Worm (Caenorhabditis elegans) whole organism, L2 larva: ENCODE measurements around the gene C49A9.4.

Experiments used
- C34F6.9 ChIP-seq: fragments of 150-350 bp; optimal IDR thresholded peaks from 2 replicates; lab custom pipeline; 2014; ENCODE audit warnings: missing biosample characterization, missing genetic modification characterization
- aly-2 ChIP-seq: fragments of 150-350 bp; optimal IDR thresholded peaks from 2 replicates; lab custom pipeline; 2014; ENCODE audit warnings: missing biosample characterization, missing genetic modification characterization
- blmp-1 ChIP-seq: sonication (generic microtip); optimal IDR thresholded peaks from 2 replicates; lab custom pipeline; 2017; ENCODE audit warnings: missing genetic modification characterization, mild to moderate bottlenecking, missing compliant biosample characterization, antibody characterized with exemption, moderate library complexity; ENCODE audit not compliant: insufficient read depth
- crh-2 ChIP-seq: sonication (generic microtip); optimal IDR thresholded peaks from 2 replicates; lab custom pipeline; 2017; ENCODE audit warnings: missing biosample characterization, missing genetic modification characterization
- dmd-4 ChIP-seq: sonication (generic microtip); optimal IDR thresholded peaks from 2 replicates; lab custom pipeline; 2017; ENCODE audit warnings: missing biosample characterization, missing genetic modification characterization
- fos-1 ChIP-seq: fragments of 150-350 bp; optimal IDR thresholded peaks from 2 replicates; lab custom pipeline; 2014; ENCODE audit warnings: missing biosample characterization, missing genetic modification characterization
- lin-13 ChIP-seq: fragments of 150-350 bp; optimal IDR thresholded peaks from 2 replicates; lab custom pipeline; 2014; ENCODE audit warnings: missing biosample characterization, missing genetic modification reagents, missing genetic modification characterization
- lin-39 ChIP-seq: fragments of 150-350 bp; optimal IDR thresholded peaks from 2 replicates; lab custom pipeline; 2014; ENCODE audit warnings: missing biosample characterization, missing genetic modification reagents, missing genetic modification characterization
- lsy-2 ChIP-seq, 2 experiments: fragments of 150-350 bp in 1 of 2; sonication (generic microtip) in 1 of 2; optimal IDR thresholded peaks; 2 replicates each; lab custom pipeline; 2014 to 2017; ENCODE audit warnings: missing biosample characterization in 2 of 2, missing genetic modification characterization in 2 of 2
- mbf-1 ChIP-seq: sonication (generic microtip); optimal IDR thresholded peaks from 2 replicates; lab custom pipeline; 2017; ENCODE audit warnings: missing biosample characterization, missing genetic modification characterization
- mdl-1 ChIP-seq, 2 experiments: fragments of 150-350 bp in 1 of 2; sonication (generic microtip) in 1 of 2; optimal IDR thresholded peaks; 2 replicates each; lab custom pipeline; 2017; ENCODE audit warnings: missing biosample characterization in 2 of 2, missing genetic modification characterization in 2 of 2
- nhr-10 ChIP-seq: sonication (generic microtip); optimal IDR thresholded peaks from 2 replicates; lab custom pipeline; 2017; ENCODE audit warnings: missing biosample characterization, missing genetic modification characterization
- nhr-11 ChIP-seq: fragments of 150-350 bp; optimal IDR thresholded peaks from 2 replicates; lab custom pipeline; 2014; ENCODE audit warnings: missing biosample characterization, missing genetic modification characterization
- nhr-12 ChIP-seq: fragments of 150-350 bp; optimal IDR thresholded peaks from 2 replicates; lab custom pipeline; 2014; ENCODE audit warnings: missing biosample characterization, missing genetic modification characterization
- nhr-129 ChIP-seq: fragments of 150-350 bp; optimal IDR thresholded peaks from 2 replicates; lab custom pipeline; 2014; ENCODE audit warnings: missing biosample characterization, missing genetic modification characterization
- nhr-237 ChIP-seq: fragments of 150-350 bp; optimal IDR thresholded peaks from 2 replicates; lab custom pipeline; 2014; ENCODE audit warnings: missing biosample characterization, missing genetic modification characterization
- nhr-25 ChIP-seq: fragments of 150-350 bp; sonication (generic microtip); optimal IDR thresholded peaks from 3 replicates; lab custom pipeline; 2014; ENCODE audit warnings: missing biosample characterization, missing genetic modification characterization
- nhr-6 ChIP-seq: fragments of 150-350 bp; optimal IDR thresholded peaks from 2 replicates; lab custom pipeline; 2014; ENCODE audit warnings: missing biosample characterization, missing genetic modification characterization
- peb-1 ChIP-seq: fragments of 150-350 bp; optimal IDR thresholded peaks from 2 replicates; lab custom pipeline; 2014; ENCODE audit warnings: missing biosample characterization, missing genetic modification characterization
- sem-4 ChIP-seq: fragments of 150-350 bp; optimal IDR thresholded peaks from 2 replicates; lab custom pipeline; 2014; ENCODE audit warnings: missing biosample characterization, missing genetic modification reagents, missing genetic modification characterization
- skn-1 ChIP-seq: sonication (generic microtip); optimal IDR thresholded peaks from 2 replicates; lab custom pipeline; 2017; ENCODE audit warnings: missing biosample characterization, missing genetic modification characterization
- sma-3 ChIP-seq: sonication (generic microtip); optimal IDR thresholded peaks from 2 replicates; lab custom pipeline; 2016; ENCODE audit warnings: missing genetic modification reagents, missing genetic modification characterization, missing compliant biosample characterization
- sma-9 ChIP-seq, 2 experiments: fragments of 150-350 bp in 1 of 2; sonication (generic microtip) in 1 of 2; optimal IDR thresholded peaks; 2 replicates each; lab custom pipeline; 2014 to 2016; ENCODE audit warnings: missing genetic modification characterization in 2 of 2, mild to moderate bottlenecking in 1 of 2, missing biosample characterization in 1 of 2, missing compliant biosample characterization in 1 of 2, missing genetic modification reagents in 1 of 2, moderate library complexity in 1 of 2
- unc-39 ChIP-seq: fragments of 150-350 bp; optimal IDR thresholded peaks from 2 replicates; lab custom pipeline; 2014; ENCODE audit warnings: missing biosample characterization, missing genetic modification characterization
- unc-55 ChIP-seq: fragments of 150-350 bp; sonication (generic microtip); optimal IDR thresholded peaks from 3 replicates; lab custom pipeline; 2014; ENCODE audit warnings: missing biosample characterization, missing genetic modification reagents, missing genetic modification characterization
- unc-62 ChIP-seq: fragments of 150-350 bp; optimal IDR thresholded peaks from 2 replicates; lab custom pipeline; 2014; ENCODE audit warnings: missing biosample characterization, missing genetic modification reagents, missing genetic modification characterization
- ztf-1 ChIP-seq: fragments of 200-800 bp; sonication (Bioruptor generic); conservative IDR thresholded peaks from 2 replicates; pipeline ENCODE4 v1.3.6; 2022; ENCODE audit warnings: missing genetic modification characterization, missing compliant biosample characterization
- ztf-4 ChIP-seq: fragments of 150-350 bp; optimal IDR thresholded peaks from 2 replicates; lab custom pipeline; 2014; ENCODE audit warnings: missing biosample characterization, missing genetic modification characterization

Gene C49A9.4

DNA sequence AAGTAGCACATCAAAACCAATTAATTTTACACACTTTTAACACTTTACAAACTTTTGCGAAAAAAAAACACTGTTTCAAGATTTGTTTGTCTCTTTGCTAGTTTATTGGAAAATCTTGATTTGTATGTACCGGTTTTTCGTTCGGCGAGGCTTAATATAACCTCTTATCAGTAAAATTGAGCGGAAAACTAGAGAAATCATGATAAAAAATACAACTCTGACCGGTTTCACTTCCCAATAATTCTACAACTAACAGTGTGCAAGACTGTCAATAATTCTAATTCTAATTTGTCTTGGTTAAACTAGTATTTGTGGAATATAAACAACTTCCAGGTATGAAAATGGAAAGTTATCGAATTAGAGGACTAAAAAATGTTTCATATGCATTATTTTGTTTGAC, 2.4 kb downstream of the C49A9.4 start, which contains the start of gene C49A9.3:
C49A9.3 (plus strand) TSS at position 212 of the 400 bp plus-strand sequence.
- no peak for TF ChIP-seq nhr-11 (tag; lab: Kevin White, UChicago)
- no peak for TF ChIP-seq mdl-1 (tag; optimal IDR thresholded peaks at IDR 0.05; lab: Kevin White, UChicago)
- peak; percentile 82 for TF ChIP-seq fos-1 (tag; lab: Kevin White, UChicago)
- TF ChIP-seq ztf-1 = no peak
- TF ChIP-seq crh-2 (tag; lab: Kevin White, UChicago) = no peak
- TF ChIP-seq sma-3 (GFP tag; lab: Kevin White, UChicago) = no peak
- TF ChIP-seq aly-2 (tag; lab: Kevin White, UChicago) = no peak
- no peak for TF ChIP-seq peb-1 (tag; lab: Kevin White, UChicago)
- TF ChIP-seq, all 48 proteins: peak for 1

DNA sequence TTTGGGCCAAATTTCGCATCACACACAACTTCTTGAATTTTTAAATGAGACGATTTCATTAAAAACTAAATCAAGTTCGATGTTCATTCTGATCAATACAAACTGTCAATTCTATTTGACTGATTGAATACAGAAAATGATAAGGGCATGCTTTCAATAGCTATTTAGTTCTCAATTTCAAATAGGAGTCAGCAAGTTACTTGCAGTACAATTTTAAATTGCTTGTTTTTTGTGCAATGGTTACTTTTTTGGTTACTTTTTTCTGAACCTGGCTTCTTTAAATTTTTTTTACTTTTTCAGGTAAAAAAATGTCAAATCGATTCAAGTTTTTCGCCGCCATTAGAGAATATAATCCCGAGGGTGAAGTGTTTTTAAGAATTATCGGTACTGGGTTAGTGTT, 5.7 kb downstream of the C49A9.4 start, which contains the start of gene C49A9.2:
C49A9.2 (plus strand) TSS at position 301 of the 400 bp plus-strand sequence.
- TF ChIP-seq dmd-4 (tag; lab: Kevin White, UChicago) (no peak), sma-3 (GFP tag; lab: Kevin White, UChicago) (no peak), ztf-4 (no peak), sma-9 (GFP tag; optimal IDR thresholded peaks at IDR 0.05; lab: Kevin White, UChicago) (no peak), sma-9 (tag; optimal IDR thresholded peaks at IDR 0.05; lab: Kevin White, UChicago) (no peak), nhr-6 (tag; lab: Kevin White, UChicago) (no peak), aly-2 (tag; lab: Kevin White, UChicago) (no peak), fos-1 (tag; lab: Kevin White, UChicago) (no peak), unc-55 (GFP tag; lab: Kevin White, UChicago) (no peak), blmp-1 (tag; lab: Kevin White, UChicago) (no peak), lsy-2 (tag; optimal IDR thresholded peaks at IDR 0.05; lab: Kevin White, UChicago) (no peak)

DNA sequence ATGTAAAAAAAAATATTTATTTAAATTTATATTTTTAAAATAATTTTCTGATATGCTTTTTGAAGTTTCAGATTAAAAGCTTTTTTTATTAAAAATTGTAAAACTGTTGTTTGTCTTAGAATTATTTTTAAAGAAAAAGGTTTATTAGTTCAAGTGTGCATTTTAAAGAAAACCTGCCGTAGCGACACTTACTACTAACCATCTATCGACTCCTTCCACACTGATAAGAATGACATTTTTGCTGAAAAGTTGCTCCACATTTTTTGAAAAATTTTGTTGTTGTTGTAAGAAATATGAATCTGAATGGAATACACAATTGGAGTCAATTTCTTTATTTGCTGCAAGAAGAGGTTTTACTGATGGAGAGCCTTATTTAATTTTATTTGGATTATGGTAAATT, 8.5 kb downstream of the C49A9.4 start, which contains the start of gene C49A9.1:
C49A9.1 (plus strand) TSS at position 217 of the 400 bp plus-strand sequence.
- TF ChIP-seq fos-1 (tag; lab: Kevin White, UChicago) (peak; percentile 72), unc-39 (tag; lab: Kevin White, UChicago) (no peak)

DNA sequence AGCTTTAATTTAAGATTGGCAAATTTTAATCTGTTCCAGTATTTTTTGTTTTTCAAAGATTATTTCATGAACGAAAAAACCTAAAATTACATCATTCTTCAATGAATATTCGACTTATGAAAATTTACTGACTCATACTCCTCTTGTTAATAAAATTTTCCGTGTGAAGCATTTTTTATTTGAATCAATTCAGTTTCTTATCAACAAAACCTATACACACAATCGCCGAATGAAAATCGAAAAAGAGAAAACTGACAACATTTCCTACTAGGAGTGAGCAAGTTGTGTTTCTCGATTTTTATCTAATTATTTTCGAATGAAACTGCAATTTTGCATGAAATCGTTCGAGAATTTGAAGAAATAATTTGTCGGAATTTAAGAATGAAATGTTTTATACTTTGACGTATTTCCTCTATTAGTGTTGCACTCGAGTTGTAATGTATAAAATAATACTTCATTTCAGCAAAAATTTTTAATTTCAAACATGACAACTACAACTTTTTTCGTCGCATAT, 11.1 kb downstream of the C49A9.4 start, which contains the start of gene F58F9.4:
F58F9.4 (plus strand) TSS at position 464 of the 514 bp plus-strand sequence.
- TF ChIP-seq nhr-129 = no peak
- no peak for TF ChIP-seq ztf-4
- no peak for TF ChIP-seq mdl-1 (tag; optimal IDR thresholded peaks at IDR 0.05; lab: Kevin White, UChicago)
- peak; percentile 93 for TF ChIP-seq fos-1 (tag; lab: Kevin White, UChicago)
- no peak for TF ChIP-seq nhr-237 (tag; lab: Kevin White, UChicago)
- no peak for TF ChIP-seq sma-9 (GFP tag; optimal IDR thresholded peaks at IDR 0.05; lab: Kevin White, UChicago)
- TF ChIP-seq sma-9 (tag; optimal IDR thresholded peaks at IDR 0.05; lab: Kevin White, UChicago) = no peak
- TF ChIP-seq, all 48 proteins: peak for 1

DNA sequence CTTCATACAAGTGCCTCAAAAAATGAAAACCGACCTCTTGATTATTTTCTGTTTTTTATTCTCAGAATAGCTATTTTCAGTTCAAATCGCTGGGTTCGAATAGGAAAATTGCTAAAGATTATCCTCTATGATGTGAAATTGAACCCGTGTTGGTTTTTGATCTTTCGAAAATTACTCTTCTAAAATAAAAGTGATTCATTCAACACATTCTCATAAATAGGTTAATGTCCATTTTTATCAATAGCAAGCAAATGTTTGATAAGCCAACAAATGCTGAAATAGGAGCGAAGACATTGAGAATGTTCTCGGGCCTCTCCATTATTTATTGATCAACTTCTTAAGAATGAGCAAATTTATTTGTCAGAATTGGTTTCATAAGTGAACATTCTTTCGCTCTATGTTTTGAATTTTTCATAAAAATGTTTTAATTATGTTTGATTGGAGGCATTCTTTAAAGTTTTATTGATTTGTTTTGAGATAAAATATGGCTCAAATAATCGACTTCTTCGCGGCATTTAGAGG, 13.3 kb downstream of the C49A9.4 start, which contains the start of gene F58F9.3:
F58F9.3 (plus strand) TSS at position 472 of the 522 bp plus-strand sequence.
- peak; percentile 3 for TF ChIP-seq crh-2 (tag; lab: Kevin White, UChicago)
- no peak for TF ChIP-seq unc-62
- TF ChIP-seq fos-1 (tag; lab: Kevin White, UChicago) = peak; percentile 89

DNA sequence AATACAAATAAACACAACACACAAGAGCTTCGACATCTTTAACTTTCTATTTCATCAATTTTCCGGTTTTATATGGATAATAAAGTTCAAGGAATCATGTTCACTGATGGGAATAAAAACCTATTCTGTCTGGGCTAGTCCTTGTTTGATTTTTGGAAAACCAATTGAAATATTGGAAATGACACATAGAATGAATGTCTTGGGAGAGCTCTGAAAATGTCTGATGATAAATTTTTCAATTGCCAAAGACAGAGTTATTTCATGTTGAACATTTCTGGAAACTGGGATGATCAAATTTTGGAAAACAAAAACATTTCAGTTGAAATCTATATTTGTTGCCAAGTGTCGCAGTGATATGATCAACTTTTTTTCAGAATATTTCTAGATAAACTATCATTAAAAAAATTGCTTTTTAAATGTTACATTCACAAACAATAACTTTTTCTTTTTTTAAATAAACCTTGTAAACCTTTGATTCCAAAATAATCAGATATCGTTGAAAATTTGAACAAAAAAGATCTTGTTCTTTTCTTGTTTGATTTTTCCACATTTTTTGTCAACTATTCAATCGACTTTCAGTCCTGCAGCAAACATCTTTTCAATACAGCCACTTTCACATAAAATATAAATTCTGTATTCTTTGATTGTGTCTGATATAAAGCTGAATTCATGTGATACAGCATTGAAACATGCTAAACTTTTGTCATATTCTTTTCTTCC, 18.2 kb downstream of the C49A9.4 start, which contains the start of the genes F58F9.6 and F58F9.8:
F58F9.6 (minus strand) TSS at position 101 of the 720 bp plus-strand sequence.
F58F9.8 (plus strand) TSS at position 670 of the 720 bp plus-strand sequence.
- TF ChIP-seq mbf-1 (tag; lab: Kevin White, UChicago) = no peak
- TF ChIP-seq nhr-25 = no peak
- TF ChIP-seq skn-1 = no peak
- no peak for TF ChIP-seq nhr-12 (tag; lab: Kevin White, UChicago)
- TF ChIP-seq nhr-10 (tag; lab: Kevin White, UChicago) = no peak
- no peak for TF ChIP-seq unc-55 (GFP tag; lab: Kevin White, UChicago)
- TF ChIP-seq lin-13 (GFP tag; lab: Kevin White, UChicago) = no peak
- no peak for TF ChIP-seq sem-4
- no peak for TF ChIP-seq C34F6.9 (tag; lab: Kevin White, UChicago)
- no peak for TF ChIP-seq nhr-237 (tag; lab: Kevin White, UChicago)
- TF ChIP-seq lin-39 (tag; lab: Kevin White, UChicago) = no peak
- TF ChIP-seq blmp-1 (tag; lab: Kevin White, UChicago) = no peak
